Worm (Caenorhabditis elegans): ENCODE measurements around the gene tbx-36.

DNA sequence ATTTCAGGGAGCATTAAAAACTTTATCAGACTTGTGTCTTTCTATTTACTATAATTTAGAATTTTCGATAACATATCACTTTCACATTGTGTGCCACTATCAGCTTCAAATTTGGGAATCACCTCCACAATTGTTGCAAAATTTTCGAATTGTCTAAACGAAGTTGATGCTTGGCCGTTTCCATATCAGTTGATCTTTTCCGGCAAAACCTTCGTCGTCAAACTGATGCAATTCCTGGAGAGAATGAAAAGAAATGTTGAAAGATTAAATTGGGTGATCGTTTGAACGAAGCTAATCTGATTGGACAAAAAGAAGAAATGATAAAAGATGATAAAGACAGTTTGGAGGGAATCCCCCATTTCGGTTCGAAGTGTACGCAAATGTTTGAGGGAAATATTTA is 5.2 kb downstream of the tbx-36 start:
- TF ChIP-seq lin-15B (tag; optimal IDR thresholded peaks at IDR 0.05) (no peak), snpc-4 (tag; optimal IDR thresholded peaks at IDR 0.05) (no peak), rbr-2 (tag; optimal IDR thresholded peaks at IDR 0.05) (no peak), dmd-6 (GFP tag; IDR thresholded peaks at IDR 0.05) (peak; percentile 94), nhr-237 (tag; optimal IDR thresholded peaks at IDR 0.05) (no peak), unc-39 (tag; optimal IDR thresholded peaks at IDR 0.05) (no peak), ama-1 (optimal IDR thresholded peaks at IDR 0.05) (peak; percentile 55), nhr-10 (tag; optimal IDR thresholded peaks at IDR 0.05) (peak; percentile 86), unc-130 (GFP tag; optimal IDR thresholded peaks at IDR 0.05) (no peak), nhr-76 (tag; optimal IDR thresholded peaks at IDR 0.05) (no peak), ceh-82 (tag; optimal IDR thresholded peaks at IDR 0.05) (no peak)

Measured in whole organism, L4 larva.